Fruit fly (Drosophila melanogaster) whole organism, embryonic: ENCODE measurements around the gene inaF-B.

Source experiments
- CG10209 ChIP-seq: fragments of 200-800 bp; sonication (Bioruptor generic); optimal IDR thresholded peaks from 3 replicates; lab custom pipeline; 2017; ENCODE audit warnings: missing biosample characterization, mild to moderate bottlenecking, missing genetic modification characterization, missing genetic modification reagents
- CG10543 ChIP-seq: fragments of 200-800 bp; sonication (Bioruptor generic); optimal IDR thresholded peaks from 3 replicates; lab custom pipeline; 2017; ENCODE audit warnings: missing biosample characterization, mild to moderate bottlenecking, missing genetic modification characterization, moderate library complexity
- CG11398 ChIP-seq: fragments of 200-800 bp; sonication (Bioruptor generic); optimal IDR thresholded peaks from 2 replicates; lab custom pipeline; 2016; ENCODE audit warnings: missing biosample characterization, missing genetic modification characterization
- CG12391 ChIP-seq: fragments of 200-800 bp; sonication (Bioruptor generic); optimal IDR thresholded peaks from 3 replicates; lab custom pipeline; 2018; ENCODE audit warnings: missing biosample characterization, mild to moderate bottlenecking, missing genetic modification characterization, moderate library complexity
- CG12659 ChIP-seq: fragments of 200-800 bp; sonication (Bioruptor generic); optimal IDR thresholded peaks from 3 replicates; lab custom pipeline; 2017; ENCODE audit warnings: mild to moderate bottlenecking, missing biosample characterization, missing genetic modification reagents, missing genetic modification characterization
- CG13296 ChIP-seq: fragments of 200-800 bp; sonication (Bioruptor generic); optimal IDR thresholded peaks from 3 replicates; lab custom pipeline; 2018; ENCODE audit warnings: missing biosample characterization, mild to moderate bottlenecking, missing genetic modification characterization
- CG1603 ChIP-seq: fragments of 200-800 bp; sonication (Bioruptor generic); optimal IDR thresholded peaks from 2 replicates; lab custom pipeline; 2019; ENCODE audit warnings: missing biosample characterization, mild to moderate bottlenecking, missing genetic modification characterization, moderate library complexity
- CG16779 ChIP-seq: fragments of 200-800 bp; sonication (Bioruptor generic); IDR thresholded peaks from 2 replicates; pipeline ENCODE4 v1.3.6; 2022; ENCODE audit warnings: missing biosample characterization, missing genetic modification characterization
- CG17829 ChIP-seq: fragments of 200-800 bp; optimal IDR thresholded peaks from 2 replicates; lab custom pipeline; 2019; ENCODE audit warnings: missing biosample characterization, mild to moderate bottlenecking, missing genetic modification characterization, moderate library complexity
- CG2120 ChIP-seq: fragments of 200-800 bp; sonication (Bioruptor generic); optimal IDR thresholded peaks from 3 replicates; lab custom pipeline; 2016; ENCODE audit warnings: missing biosample characterization, missing genetic modification characterization
- CG30431 ChIP-seq: fragments of 200-800 bp; sonication (Bioruptor generic); optimal IDR thresholded peaks from 2 replicates; lab custom pipeline; 2017; ENCODE audit warnings: missing biosample characterization, missing genetic modification characterization
- CG31441 ChIP-seq: fragments of 200-800 bp; sonication (Bioruptor generic); IDR thresholded peaks from 2 replicates; pipeline ENCODE4 v1.3.6; 2022; ENCODE audit warnings: missing biosample characterization, missing genetic modification characterization
- CG6175 ChIP-seq: fragments of 200-800 bp; sonication (Bioruptor generic); IDR thresholded peaks from 3 replicates; pipeline ENCODE4 v1.3.6; 2022; ENCODE audit warnings: missing biosample characterization, missing genetic modification characterization
- CG7556 ChIP-seq: fragments of 200-800 bp; sonication (Bioruptor generic); optimal IDR thresholded peaks from 2 replicates; lab custom pipeline; 2017; ENCODE audit warnings: missing biosample characterization, mild to moderate bottlenecking, missing genetic modification characterization
- CG8944 ChIP-seq: fragments of 200-800 bp; sonication (Bioruptor generic); optimal IDR thresholded peaks from 3 replicates; lab custom pipeline; 2016; ENCODE audit warnings: missing biosample characterization, missing genetic modification characterization
- CG9727 ChIP-seq: fragments of 200-800 bp; sonication (Bioruptor generic); optimal IDR thresholded peaks from 3 replicates; lab custom pipeline; 2017; ENCODE audit warnings: missing biosample characterization, mild to moderate bottlenecking, missing genetic modification characterization
- CoRest ChIP-seq: fragments of 200-800 bp; sonication (Bioruptor generic); optimal IDR thresholded peaks from 3 replicates; lab custom pipeline; 2018; ENCODE audit warnings: missing biosample characterization, mild to moderate bottlenecking, missing genetic modification characterization, moderate library complexity
- Dek ChIP-seq: fragments of 200-800 bp; sonication (Bioruptor generic); optimal IDR thresholded peaks from 3 replicates; lab custom pipeline; 2019; ENCODE audit warnings: missing biosample characterization, mild to moderate bottlenecking, missing genetic modification characterization, moderate library complexity
- Hr51 ChIP-seq, 2 experiments: fragments of 200-800 bp; sonication (Bioruptor generic); optimal IDR thresholded peaks; 2 replicates in 1 of 2; 3 replicates in 1 of 2; lab custom pipeline; 2016 to 2018; ENCODE audit warnings: missing biosample characterization in 2 of 2, missing genetic modification characterization in 2 of 2, mild to moderate bottlenecking in 1 of 2, moderate library complexity in 1 of 2
- Mad ChIP-seq: fragments of 200-800 bp; sonication (Bioruptor generic); optimal IDR thresholded peaks from 2 replicates; lab custom pipeline; 2016; ENCODE audit warnings: missing biosample characterization, missing genetic modification characterization
- Med ChIP-seq: fragments of 200-800 bp; sonication (Bioruptor generic); peaks from one replicate; lab custom pipeline; 2016; ENCODE audit warnings: missing biosample characterization, missing genetic modification characterization, mild to moderate bottlenecking, inconsistent platforms, moderate library complexity
- Mes4 ChIP-seq: fragments of 200-800 bp; sonication (Bioruptor generic); optimal IDR thresholded peaks from 2 replicates; lab custom pipeline; 2016; ENCODE audit warnings: missing biosample characterization, missing genetic modification characterization
- Nf-YA ChIP-seq: fragments of 200-800 bp; sonication (Bioruptor generic); IDR thresholded peaks from 2 replicates; pipeline ENCODE4 v1.3.6; 2022; ENCODE audit warnings: missing biosample characterization, missing genetic modification characterization
- Taf1 ChIP-seq: fragments of 200-800 bp; sonication (Bioruptor generic); IDR thresholded peaks from 2 replicates; pipeline ENCODE4 v1.3.6; 2022; ENCODE audit warnings: missing biosample characterization, missing genetic modification characterization
- Usf ChIP-seq: fragments of 200-800 bp; sonication (Bioruptor generic); optimal IDR thresholded peaks from 2 replicates; lab custom pipeline; 2017; ENCODE audit warnings: missing genotype, missing biosample characterization, missing genetic modification characterization
- ap ChIP-seq: fragments of 200-800 bp; sonication (Bioruptor generic); IDR thresholded peaks from 2 replicates; pipeline ENCODE4 v1.3.6; 2022; ENCODE audit warnings: missing biosample characterization, missing genetic modification characterization
- ase ChIP-seq: fragments of 200-800 bp; sonication (Bioruptor generic); IDR thresholded peaks from 3 replicates; pipeline ENCODE4 v1.3.6; 2022; ENCODE audit warnings: missing biosample characterization, missing genetic modification characterization
- cg ChIP-seq: fragments of 200-800 bp; sonication (Bioruptor generic); optimal IDR thresholded peaks from 3 replicates; lab custom pipeline; 2019; ENCODE audit warnings: missing biosample characterization, mild to moderate bottlenecking, missing genetic modification characterization, moderate library complexity
- dmrt11E ChIP-seq: fragments of 200-800 bp; sonication (Bioruptor generic); optimal IDR thresholded peaks from 3 replicates; lab custom pipeline; 2018; ENCODE audit warnings: missing biosample characterization, mild to moderate bottlenecking, missing genetic modification characterization, moderate library complexity
- dmrt99B ChIP-seq: fragments of 200-800 bp; sonication (Bioruptor generic); optimal IDR thresholded peaks from 2 replicates; lab custom pipeline; 2018; ENCODE audit warnings: missing biosample characterization, mild to moderate bottlenecking, missing genetic modification characterization, moderate library complexity
- eyg ChIP-seq: fragments of 200-800 bp; sonication (Bioruptor generic); optimal IDR thresholded peaks from 3 replicates; lab custom pipeline; 2016; ENCODE audit warnings: missing biosample characterization, missing genetic modification characterization
- grn ChIP-seq: fragments of 200-800 bp; sonication (Bioruptor generic); optimal IDR thresholded peaks from 3 replicates; lab custom pipeline; 2017; ENCODE audit warnings: missing biosample characterization, missing genetic modification characterization
- gt ChIP-seq: fragments of 200-800 bp; sonication (Bioruptor generic); IDR thresholded peaks from 2 replicates; pipeline ENCODE4 v1.3.6; 2022; ENCODE audit warnings: missing biosample characterization, missing genetic modification characterization
- kay ChIP-seq: fragments of 200-800 bp; sonication (Bioruptor generic); optimal IDR thresholded peaks from 2 replicates; lab custom pipeline; 2016; ENCODE audit warnings: missing biosample characterization, missing genetic modification characterization
- ken ChIP-seq: fragments of 200-800 bp; sonication (Bioruptor generic); IDR thresholded peaks from 3 replicates; pipeline ENCODE4 v1.3.6; 2022; ENCODE audit warnings: missing biosample characterization, missing genetic modification characterization
- lilli ChIP-seq: fragments of 200-800 bp; sonication (Bioruptor generic); optimal IDR thresholded peaks from 3 replicates; lab custom pipeline; 2016; ENCODE audit warnings: missing biosample characterization, missing genetic modification characterization
- lov ChIP-seq, 2 experiments: fragments of 200-800 bp in 1 of 2; fragments of >200 bp in 1 of 2; sonication (Bioruptor generic) in 1 of 2; IDR thresholded peaks in 1 of 2; optimal IDR thresholded peaks in 1 of 2; 2 replicates in 1 of 2; 3 replicates in 1 of 2; pipeline versions ENCODE4 v1.3.6 to Lab custom; 2017 to 2022; ENCODE audit warnings: missing biosample characterization in 1 of 2, missing genetic modification characterization in 1 of 2
- mam ChIP-seq: fragments of 200-800 bp; sonication (Bioruptor generic); optimal IDR thresholded peaks from 3 replicates; lab custom pipeline; 2016; ENCODE audit warnings: missing biosample characterization, missing genetic modification characterization
- mirr ChIP-seq: fragments of 200-800 bp; sonication (Bioruptor generic); optimal IDR thresholded peaks from 3 replicates; lab custom pipeline; 2018; ENCODE audit warnings: missing biosample characterization, mild to moderate bottlenecking, missing genetic modification characterization
- nom ChIP-seq: fragments of 200-800 bp; sonication (Bioruptor generic); optimal IDR thresholded peaks from 2 replicates; lab custom pipeline; 2017; ENCODE audit warnings: missing biosample characterization, missing genetic modification characterization, mild to moderate bottlenecking, moderate library complexity, missing genetic modification reagents
- peb ChIP-seq: fragments of 200-800 bp; sonication (Bioruptor generic); IDR thresholded peaks from 2 replicates; pipeline ENCODE4 v1.3.6; 2022; ENCODE audit warnings: missing biosample characterization, missing genetic modification characterization
- pho ChIP-seq: fragments of 200-800 bp; sonication (Bioruptor generic); optimal IDR thresholded peaks from 2 replicates; lab custom pipeline; 2016; ENCODE audit warnings: missing biosample characterization, missing genetic modification characterization
- row ChIP-seq: fragments of 200-800 bp; sonication (Bioruptor generic); IDR thresholded peaks from 3 replicates; pipeline ENCODE4 v1.3.6; 2022; ENCODE audit warnings: missing biosample characterization, missing genetic modification characterization
- sim ChIP-seq: fragments of 200-800 bp; sonication (Bioruptor generic); IDR thresholded peaks from 2 replicates; pipeline ENCODE4 v1.3.6; 2022; ENCODE audit warnings: missing biosample characterization, missing genetic modification characterization
- sima ChIP-seq: fragments of 200-800 bp; sonication (Bioruptor generic); optimal IDR thresholded peaks from 2 replicates; lab custom pipeline; 2016; ENCODE audit warnings: missing biosample characterization, missing genetic modification characterization
- slp2 ChIP-seq: fragments of 200-800 bp; sonication (Bioruptor generic); optimal IDR thresholded peaks from 2 replicates; lab custom pipeline; 2016; ENCODE audit warnings: missing biosample characterization, missing genetic modification characterization
- sr ChIP-seq: fragments of 200-800 bp; sonication (Bioruptor generic); IDR thresholded peaks from 3 replicates; pipeline ENCODE4 v1.3.6; 2022; ENCODE audit warnings: missing biosample characterization, missing genetic modification characterization
- tna ChIP-seq: fragments of 200-800 bp; sonication (Bioruptor generic); IDR thresholded peaks from 2 replicates; pipeline ENCODE4 v1.3.6; 2022; ENCODE audit warnings: missing biosample characterization, missing genetic modification characterization; ENCODE audit not compliant: partially characterized antibody
- tup ChIP-seq: fragments of 200-800 bp; sonication (Bioruptor generic); optimal IDR thresholded peaks from 2 replicates; lab custom pipeline; 2016; ENCODE audit warnings: missing biosample characterization, mild to moderate bottlenecking, missing genetic modification characterization, moderate library complexity
- wdn ChIP-seq: fragments of 200-800 bp; sonication (Bioruptor generic); IDR thresholded peaks from 2 replicates; pipeline ENCODE4 v1.3.6; 2022; ENCODE audit warnings: missing biosample characterization, missing genetic modification characterization

The inaF-B gene

dm6 chrX:11687666-11688492 lies 44.7 kb downstream of the inaF-B start (continued):
- TF ChIP-seq CG6175 (GFP tag; lab: Robert Waterston, UW) (no peak), CG30431 (GFP tag; lab: Kevin White, UChicago) (no peak), slp2 (GFP tag; lab: Kevin White, UChicago) (no peak), dmrt11E (no peak), CG1603 (tag; lab: Kevin White, UChicago) (no peak), Nf-YA (GFP tag; lab: Robert Waterston, UW) (no peak), row (GFP tag; lab: Robert Waterston, UW) (no peak), ken (no peak), CG13296 (GFP tag; lab: Kevin White, UChicago) (no peak), Mes4 (GFP tag; lab: Kevin White, UChicago) (no peak), CG12391 (tag; lab: Kevin White, UChicago) (no peak), CG10543 (GFP tag; lab: Kevin White, UChicago) (peak; percentile 4), Hr51 (GFP tag; optimal IDR thresholded peaks at IDR 0.05; lab: Kevin White, UChicago) (no peak), CG31441 (GFP tag; lab: Robert Waterston, UW) (no peak), Usf (GFP tag; lab: Kevin White, UChicago) (no peak), tna (GFP tag; lab: Robert Waterston, UW) (no peak), CG17829 (tag; lab: Kevin White, UChicago) (no peak), gt (GFP tag; lab: Robert Waterston, UW) (no peak), CoRest (tag; lab: Kevin White, UChicago) (no peak), grn (GFP tag; lab: Kevin White, UChicago) (peak; percentile 90), Mad (GFP tag; lab: Kevin White, UChicago) (no peak), mirr (GFP tag; lab: Kevin White, UChicago) (peak; percentile 10), wdn (no peak), mam (GFP tag; lab: Kevin White, UChicago) (no peak), sim (GFP tag; lab: Robert Waterston, UW) (no peak), ap (GFP tag; lab: Robert Waterston, UW) (no peak), dmrt99B (tag; lab: Kevin White, UChicago) (no peak), eyg (GFP tag; lab: Kevin White, UChicago) (no peak), CG10209 (GFP tag; lab: Kevin White, UChicago) (no peak), tup (GFP tag; lab: Kevin White, UChicago) (no peak), Taf1 (no peak), CG8944 (GFP tag; lab: Kevin White, UChicago) (no peak), CG2120 (GFP tag; lab: Kevin White, UChicago) (no peak), sr (GFP tag; lab: Robert Waterston, UW) (no peak), CG7556 (GFP tag; lab: Kevin White, UChicago) (no peak), CG12659 (GFP tag; lab: Kevin White, UChicago) (no peak), nom (GFP tag; lab: Kevin White, UChicago) (peak; percentile 3), CG9727 (GFP tag; lab: Kevin White, UChicago) (no peak), lilli (GFP tag; lab: Kevin White, UChicago) (no peak), CG11398 (GFP tag; lab: Kevin White, UChicago) (no peak), kay (no peak), sima (GFP tag; lab: Kevin White, UChicago) (no peak), CG16779 (no peak), Med (GFP tag; lab: Kevin White, UChicago) (peak; percentile 33), pho (GFP tag; lab: Kevin White, UChicago) (no peak), lov (optimal IDR thresholded peaks at IDR 0.05; lab: Kevin White, UChicago) (no peak), lov (GFP tag; IDR thresholded peaks at IDR 0.05; lab: Robert Waterston, UW) (no peak), Dek (tag; lab: Kevin White, UChicago) (no peak), peb (GFP tag; lab: Robert Waterston, UW) (no peak), cg (GFP tag; lab: Kevin White, UChicago) (peak; percentile 66), ase (GFP tag; lab: Robert Waterston, UW) (no peak)
